Worm (Caenorhabditis elegans) whole organism, L1 larva: Measurements from ENCODE around the gene F54E12.2.

Experiments
- fos-1 ChIP-seq: fragments of 150-350 bp; optimal IDR thresholded peaks from 2 replicates; lab custom pipeline; 2014; ENCODE audit warnings: missing biosample characterization, missing genetic modification characterization
- pax-3 ChIP-seq: fragments of 200-800 bp; sonication (Bioruptor generic); optimal IDR thresholded peaks from 2 replicates; lab custom pipeline; 2018; ENCODE audit warnings: mild to moderate bottlenecking, missing genetic modification characterization, moderate library complexity, missing compliant biosample characterization

Gene F54E12.2

ce11 chrIV:11284102-11284531, 52.9 kb downstream of the F54E12.2 start (continued):
- TF ChIP-seq fos-1 (no peak), pax-3 (tag; lab: Kevin White, UChicago) (no peak)
